Worm (Caenorhabditis elegans): Measurements from ENCODE around the gene R10F2.6.

DNA sequence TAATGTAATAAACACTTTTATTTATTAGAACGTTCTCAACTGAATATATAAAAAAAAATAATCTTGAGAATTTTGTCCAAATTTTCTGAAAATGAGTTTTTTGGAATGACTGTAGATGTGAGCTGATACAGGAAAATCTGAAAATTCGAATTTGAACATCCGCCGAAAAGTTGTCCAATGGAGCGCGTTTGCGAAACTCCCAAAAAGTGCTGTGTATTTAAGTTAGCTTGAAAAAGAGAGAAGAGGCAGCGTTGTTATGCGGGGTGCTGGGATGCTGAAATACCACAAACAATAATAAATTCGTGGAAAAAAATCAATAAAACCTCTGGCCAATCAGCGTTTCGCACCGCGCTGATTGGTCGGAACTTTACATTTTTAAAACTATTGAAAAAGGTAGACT, 26.4 kb upstream of the R10F2.6 start:
- TF ChIP-seq hmbx-1 (tag; optimal IDR thresholded peaks at IDR 0.05) (no peak), ama-1 (optimal IDR thresholded peaks at IDR 0.05) (no peak), pes-1 (GFP tag; IDR thresholded peaks at IDR 0.05) (no peak), hmg-4 (GFP tag; optimal IDR thresholded peaks at IDR 0.05) (no peak), scrt-1 (GFP tag; IDR thresholded peaks at IDR 0.05) (no peak), tra-4 (tag; optimal IDR thresholded peaks at IDR 0.05) (no peak), aly-1 (tag; optimal IDR thresholded peaks at IDR 0.05) (no peak), hnd-1 (tag; optimal IDR thresholded peaks at IDR 0.05) (no peak), flt-1 (GFP tag; IDR thresholded peaks at IDR 0.05) (no peak), ceh-36 (tag; optimal IDR thresholded peaks at IDR 0.05) (no peak), tbx-11 (GFP tag; IDR thresholded peaks at IDR 0.05) (no peak), B0310.2 (tag; optimal IDR thresholded peaks at IDR 0.05) (no peak)
